Worm (Caenorhabditis elegans) whole organism, L2 larva: ENCODE data around the gene fars-3.

Experiments
- Y55F3AM.14 ChIP-seq: fragments of 200-800 bp; sonication (Bioruptor generic); optimal IDR thresholded peaks from 2 replicates; lab custom pipeline; 2018; ENCODE audit warnings: mild to moderate bottlenecking, missing genetic modification characterization, missing compliant biosample characterization
- alr-1 ChIP-seq: fragments of 150-350 bp; optimal IDR thresholded peaks from 2 replicates; lab custom pipeline; 2014; ENCODE audit warnings: missing biosample characterization, missing genetic modification characterization
- ama-1 ChIP-seq: fragments of 150-350 bp; optimal IDR thresholded peaks from 2 replicates; lab custom pipeline; 2018; ENCODE audit warnings: inconsistent platforms
- egl-27 ChIP-seq: sonication (generic microtip); optimal IDR thresholded peaks from 3 replicates; lab custom pipeline; 2017; ENCODE audit warnings: missing biosample characterization, missing genetic modification reagents, missing genetic modification characterization
- lin-13 ChIP-seq: fragments of 150-350 bp; optimal IDR thresholded peaks from 2 replicates; lab custom pipeline; 2014; ENCODE audit warnings: missing biosample characterization, missing genetic modification reagents, missing genetic modification characterization
- mbf-1 ChIP-seq: sonication (generic microtip); optimal IDR thresholded peaks from 2 replicates; lab custom pipeline; 2017; ENCODE audit warnings: missing biosample characterization, missing genetic modification characterization
- mdl-1 ChIP-seq, 2 experiments: fragments of 150-350 bp in 1 of 2; sonication (generic microtip) in 1 of 2; optimal IDR thresholded peaks; 2 replicates each; lab custom pipeline; 2017; ENCODE audit warnings: missing biosample characterization in 2 of 2, missing genetic modification characterization in 2 of 2
- skn-1 ChIP-seq: sonication (generic microtip); optimal IDR thresholded peaks from 2 replicates; lab custom pipeline; 2017; ENCODE audit warnings: missing biosample characterization, missing genetic modification characterization
- unc-39 ChIP-seq: fragments of 150-350 bp; optimal IDR thresholded peaks from 2 replicates; lab custom pipeline; 2014; ENCODE audit warnings: missing biosample characterization, missing genetic modification characterization

DNA sequence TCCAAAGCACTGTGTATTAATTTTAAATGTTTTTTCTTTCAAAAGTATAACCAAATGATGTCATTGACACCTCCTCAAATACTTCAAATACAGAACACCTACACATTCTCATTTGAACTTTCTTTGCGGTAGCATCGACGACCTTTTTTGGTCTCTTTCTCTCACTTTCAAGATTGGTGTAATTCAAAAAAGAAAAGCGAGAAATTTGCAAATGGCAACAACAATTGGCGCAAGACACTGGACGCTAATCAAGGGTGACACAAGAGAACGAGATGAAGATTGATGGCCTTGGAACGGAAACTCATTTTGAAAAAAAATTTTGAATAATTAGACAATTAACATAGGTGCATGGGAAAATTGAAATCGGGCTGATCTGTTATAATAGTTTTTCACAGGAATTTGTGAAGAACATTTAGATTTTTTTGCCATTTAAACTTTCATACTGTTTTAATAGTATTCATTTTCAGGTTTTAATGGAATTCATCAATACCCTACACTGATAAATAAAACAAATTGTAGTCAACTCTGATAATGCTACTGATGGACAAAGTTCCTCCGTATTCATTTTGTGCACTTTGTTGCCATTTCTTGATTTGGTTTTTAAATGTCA is 47.5 kb upstream of the fars-3 start, which contains the start of gene fdgt-2:
- no peak for TF ChIP-seq Y55F3AM.14 (GFP tag; lab: Kevin White, UChicago)
- no peak for TF ChIP-seq mbf-1 (tag; lab: Kevin White, UChicago)
- TF ChIP-seq egl-27: no peak
- no peak for TF ChIP-seq ama-1 (lab: Kevin White, UChicago)
- TF ChIP-seq mdl-1 (tag; optimal IDR thresholded peaks at IDR 0.05; lab: Kevin White, UChicago): no peak
- no peak for TF ChIP-seq alr-1 (tag; lab: Kevin White, UChicago)
- TF ChIP-seq lin-13 (GFP tag; lab: Kevin White, UChicago): no peak
- no peak for TF ChIP-seq skn-1 (tag; lab: Kevin White, UChicago)
- no peak for TF ChIP-seq unc-39 (tag; lab: Kevin White, UChicago)
